Worm (Caenorhabditis elegans) whole organism, late embryonic: ENCODE data around the gene ptpn-22.

Experiments
- K02D7.2 ChIP-seq: sonication (generic microtip); optimal IDR thresholded peaks from 2 replicates; lab custom pipeline; 2017; ENCODE audit warnings: mild to moderate bottlenecking, missing genetic modification characterization, missing compliant biosample characterization
- K09A11.1 ChIP-seq: sonication (generic microtip); optimal IDR thresholded peaks from 2 replicates; lab custom pipeline; 2017; ENCODE audit warnings: antibody characterized with exemption, mild to moderate bottlenecking, missing genetic modification characterization, missing compliant biosample characterization; ENCODE audit not compliant: insufficient read depth
- T23F11.4 ChIP-seq: fragments of 200-800 bp; sonication (Bioruptor generic); optimal IDR thresholded peaks from 2 replicates; lab custom pipeline; 2018; ENCODE audit warnings: mild to moderate bottlenecking, missing genetic modification characterization, missing compliant biosample characterization
- Y22D7AL.16 ChIP-seq: sonication (generic microtip); optimal IDR thresholded peaks from 2 replicates; lab custom pipeline; 2016; ENCODE audit warnings: missing genetic modification characterization, missing compliant biosample characterization
- ahr-1 ChIP-seq: sonication (generic microtip); optimal IDR thresholded peaks from 2 replicates; lab custom pipeline; 2016; ENCODE audit warnings: missing genetic modification characterization, missing compliant biosample characterization
- ceh-18 ChIP-seq: sonication (generic microtip); optimal IDR thresholded peaks from 2 replicates; lab custom pipeline; 2016; ENCODE audit warnings: missing genetic modification characterization, missing compliant biosample characterization
- ceh-2 ChIP-seq: sonication (generic microtip); optimal IDR thresholded peaks from 2 replicates; lab custom pipeline; 2016; ENCODE audit warnings: missing genotype, missing genetic modification characterization, missing compliant biosample characterization
- ceh-22 ChIP-seq: sonication (generic microtip); optimal IDR thresholded peaks from 2 replicates; lab custom pipeline; 2017; ENCODE audit warnings: missing biosample characterization, missing genetic modification characterization
- ceh-30 ChIP-seq: fragments of 150-350 bp; optimal IDR thresholded peaks from 2 replicates; lab custom pipeline; 2014; ENCODE audit warnings: missing biosample characterization, missing genetic modification characterization
- ceh-31 ChIP-seq: sonication (generic microtip); optimal IDR thresholded peaks from 2 replicates; lab custom pipeline; 2016; ENCODE audit warnings: missing genetic modification characterization, missing compliant biosample characterization
- ceh-45 ChIP-seq: fragments of 200-800 bp; sonication (Bioruptor generic); IDR thresholded peaks from 2 replicates; pipeline ENCODE4 v1.3.6; 2022; ENCODE audit warnings: missing genetic modification reagents, missing genetic modification characterization, missing compliant biosample characterization
- ceh-48 ChIP-seq: sonication (generic microtip); optimal IDR thresholded peaks from 2 replicates; lab custom pipeline; 2016; ENCODE audit warnings: missing genetic modification characterization, inconsistent platforms, missing compliant biosample characterization
- ceh-9 ChIP-seq: sonication (generic microtip); optimal IDR thresholded peaks from 2 replicates; lab custom pipeline; 2016; ENCODE audit warnings: mild to moderate bottlenecking, missing genetic modification characterization, inconsistent platforms, missing compliant biosample characterization
- che-1 ChIP-seq: sonication (generic microtip); optimal IDR thresholded peaks from 2 replicates; lab custom pipeline; 2016; ENCODE audit warnings: mild to moderate bottlenecking, missing genetic modification characterization, missing compliant biosample characterization
- dve-1 ChIP-seq: sonication (generic microtip); optimal IDR thresholded peaks from 2 replicates; lab custom pipeline; 2017; ENCODE audit warnings: antibody characterized with exemption, mild to moderate bottlenecking, missing genetic modification characterization, missing compliant biosample characterization
- elt-2 ChIP-seq: sonication (generic microtip); optimal IDR thresholded peaks from 2 replicates; lab custom pipeline; 2016; ENCODE audit warnings: missing genetic modification reagents, missing genetic modification characterization, missing compliant biosample characterization
- ets-4 ChIP-seq: sonication (generic microtip); optimal IDR thresholded peaks from 2 replicates; lab custom pipeline; 2016; ENCODE audit warnings: missing genetic modification characterization, missing compliant biosample characterization
- eyg-1 ChIP-seq: sonication (generic microtip); optimal IDR thresholded peaks from 2 replicates; lab custom pipeline; 2016; ENCODE audit warnings: missing genotype, missing genetic modification characterization, missing compliant biosample characterization
- fkh-10 ChIP-seq: fragments of 150-350 bp; optimal IDR thresholded peaks from 2 replicates; lab custom pipeline; 2014; ENCODE audit warnings: missing biosample characterization, missing genetic modification reagents, missing genetic modification characterization
- fkh-6 ChIP-seq: sonication (generic microtip); optimal IDR thresholded peaks from 2 replicates; lab custom pipeline; 2016; ENCODE audit warnings: missing genetic modification characterization, missing compliant biosample characterization
- gmeb-2 ChIP-seq: sonication (generic microtip); optimal IDR thresholded peaks from 2 replicates; lab custom pipeline; 2016; ENCODE audit warnings: missing genetic modification characterization, inconsistent platforms, missing compliant biosample characterization
- hlh-13 ChIP-seq: fragments of 200-800 bp; sonication (Bioruptor generic); optimal IDR thresholded peaks from 2 replicates; lab custom pipeline; 2018; ENCODE audit warnings: mild to moderate bottlenecking, missing genetic modification characterization, missing compliant biosample characterization
- hlh-30 ChIP-seq: sonication (generic microtip); optimal IDR thresholded peaks from 2 replicates; lab custom pipeline; 2017; ENCODE audit warnings: antibody characterized with exemption, missing genetic modification characterization, missing compliant biosample characterization; ENCODE audit not compliant: insufficient read depth
- hlh-6 ChIP-seq: sonication (generic microtip); optimal IDR thresholded peaks from 2 replicates; lab custom pipeline; 2016; ENCODE audit warnings: missing genotype, missing genetic modification characterization, missing compliant biosample characterization
- hlh-8 ChIP-seq: sonication (generic microtip); optimal IDR thresholded peaks from 2 replicates; lab custom pipeline; 2016; ENCODE audit warnings: missing genotype, missing genetic modification characterization, missing compliant biosample characterization
- madf-2 ChIP-seq: sonication (generic microtip); optimal IDR thresholded peaks from 2 replicates; lab custom pipeline; 2017; ENCODE audit warnings: missing genetic modification characterization, missing compliant biosample characterization
- mec-3 ChIP-seq: sonication (generic microtip); optimal IDR thresholded peaks from 2 replicates; lab custom pipeline; 2016; ENCODE audit warnings: borderline replicate concordance, missing genetic modification characterization, missing compliant biosample characterization
- nfya-1 ChIP-seq: sonication (generic microtip); optimal IDR thresholded peaks from 2 replicates; lab custom pipeline; 2017; ENCODE audit warnings: missing genetic modification characterization, mild to moderate bottlenecking, missing compliant biosample characterization, antibody characterized with exemption, moderate library complexity
- nhr-11 ChIP-seq: fragments of 150-350 bp; optimal IDR thresholded peaks from 2 replicates; lab custom pipeline; 2014; ENCODE audit warnings: missing biosample characterization, missing genetic modification characterization
- nhr-232 ChIP-seq: sonication (generic microtip); optimal IDR thresholded peaks from 2 replicates; lab custom pipeline; 2016; ENCODE audit warnings: missing genetic modification characterization, missing compliant biosample characterization
- odd-2 ChIP-seq: sonication (generic microtip); optimal IDR thresholded peaks from 2 replicates; lab custom pipeline; 2017; ENCODE audit warnings: antibody characterized with exemption, mild to moderate bottlenecking, missing genetic modification characterization, missing compliant biosample characterization
- pag-3 ChIP-seq: sonication (generic microtip); optimal IDR thresholded peaks from 2 replicates; lab custom pipeline; 2016; ENCODE audit warnings: missing compliant biosample characterization, missing genetic modification characterization, borderline replicate concordance
- pat-9 ChIP-seq: fragments of 200-800 bp; sonication (Bioruptor generic); optimal IDR thresholded peaks from 2 replicates; lab custom pipeline; 2018; ENCODE audit warnings: mild to moderate bottlenecking, missing genetic modification characterization, moderate library complexity, missing compliant biosample characterization
- pax-1 ChIP-seq: fragments of 150-350 bp; optimal IDR thresholded peaks from 2 replicates; lab custom pipeline; 2014; ENCODE audit warnings: missing biosample characterization, missing genetic modification characterization
- pha-2 ChIP-seq: sonication (generic microtip); optimal IDR thresholded peaks from 2 replicates; lab custom pipeline; 2017; ENCODE audit warnings: mild to moderate bottlenecking, missing genetic modification characterization, missing compliant biosample characterization
- pha-4 ChIP-seq: fragments of 150-350 bp; optimal IDR thresholded peaks from 2 replicates; lab custom pipeline; 2018; ENCODE audit warnings: missing biosample characterization, missing genetic modification reagents, missing genetic modification characterization
- pqm-1 ChIP-seq: sonication (generic microtip); optimal IDR thresholded peaks from 2 replicates; lab custom pipeline; 2016; ENCODE audit warnings: missing genetic modification characterization, missing compliant biosample characterization
- pros-1 ChIP-seq: fragments of 150-350 bp; optimal IDR thresholded peaks from 2 replicates; lab custom pipeline; 2014; ENCODE audit warnings: missing biosample characterization, missing genetic modification reagents, missing genetic modification characterization
- ref-2 ChIP-seq: sonication (generic microtip); optimal IDR thresholded peaks from 2 replicates; lab custom pipeline; 2016; ENCODE audit warnings: missing genetic modification characterization, missing compliant biosample characterization
- sox-2 ChIP-seq: fragments of 200-800 bp; sonication (Bioruptor generic); IDR thresholded peaks from 2 replicates; pipeline ENCODE4 v1.3.6; 2022; ENCODE audit warnings: missing genetic modification reagents, missing genetic modification characterization, missing compliant biosample characterization
- sox-4 ChIP-seq: sonication (generic microtip); optimal IDR thresholded peaks from 2 replicates; lab custom pipeline; 2017; ENCODE audit warnings: mild to moderate bottlenecking, missing genetic modification characterization, inconsistent platforms, missing compliant biosample characterization
- tbx-2 ChIP-seq: sonication (generic microtip); optimal IDR thresholded peaks from 2 replicates; lab custom pipeline; 2016; ENCODE audit warnings: missing genetic modification characterization, missing compliant biosample characterization
- tbx-7 ChIP-seq: sonication (generic microtip); optimal IDR thresholded peaks from 2 replicates; lab custom pipeline; 2016; ENCODE audit warnings: missing genotype, missing genetic modification characterization, missing compliant biosample characterization
- ttx-3 ChIP-seq: sonication (generic microtip); optimal IDR thresholded peaks from 2 replicates; lab custom pipeline; 2016; ENCODE audit warnings: missing genetic modification reagents, missing genetic modification characterization, missing compliant biosample characterization
- unc-3 ChIP-seq, 2 experiments: fragments of 200-800 bp in 1 of 2; sonication (Bioruptor generic) in 1 of 2; sonication (generic microtip) in 1 of 2; conservative IDR thresholded peaks in 1 of 2; optimal IDR thresholded peaks in 1 of 2; 2 replicates each; pipeline versions ENCODE4 v1.3.6 to Lab custom; 2016 to 2022; ENCODE audit warnings: missing compliant biosample characterization in 2 of 2, missing genetic modification characterization in 2 of 2, missing genetic modification reagents in 1 of 2
- unc-42 ChIP-seq: sonication (generic microtip); optimal IDR thresholded peaks from 2 replicates; lab custom pipeline; 2016; ENCODE audit warnings: missing genotype, missing genetic modification characterization, missing compliant biosample characterization
- unc-86 ChIP-seq: sonication (generic microtip); optimal IDR thresholded peaks from 2 replicates; lab custom pipeline; 2016; ENCODE audit warnings: missing genetic modification characterization, missing compliant biosample characterization
- zip-5 ChIP-seq: sonication (generic microtip); optimal IDR thresholded peaks from 2 replicates; lab custom pipeline; 2016; ENCODE audit warnings: missing genetic modification characterization, missing compliant biosample characterization
- ztf-16 ChIP-seq: sonication (generic microtip); optimal IDR thresholded peaks from 2 replicates; lab custom pipeline; 2017; ENCODE audit warnings: missing genetic modification characterization, missing compliant biosample characterization

ptpn-22 gene

ce11 chrIV:1751243-1751642 is 11.2 kb upstream of the ptpn-22 start:
- no peak for TF ChIP-seq ceh-2 (tag; lab: Kevin White, UChicago)
- TF ChIP-seq ceh-31 (tag; lab: Kevin White, UChicago): no peak
- peak; percentile 61 for TF ChIP-seq ceh-48 (tag; lab: Kevin White, UChicago)

ce11 chrIV:1745453-1746051 is 5.5 kb upstream of the ptpn-22 start, which contains the start of the genes Y41D4A.6 and Y41D4A.4:
Gene Y41D4A.6, minus strand, starts transcription at chrIV:1745503.
Gene Y41D4A.4, plus strand, starts transcription at chrIV:1746001.
- TF ChIP-seq ets-4 (tag; lab: Kevin White, UChicago) (peak; percentile 98), hlh-8 (tag; lab: Kevin White, UChicago) (peak; percentile 98), ahr-1 (peak; percentile 98), ceh-22 (no peak), K02D7.2 (tag; lab: Kevin White, UChicago) (peak; percentile 65), hlh-13 (GFP tag; lab: Kevin White, UChicago) (peak; percentile 1), ztf-16 (tag; lab: Kevin White, UChicago) (peak; percentile 92), pag-3 (tag; lab: Kevin White, UChicago) (peak; percentile 92), fkh-6 (tag; lab: Kevin White, UChicago) (peak; percentile 93), sox-2 (no peak), ref-2 (tag; lab: Kevin White, UChicago) (peak; percentile 99), ceh-30 (tag; lab: Kevin White, UChicago) (no peak), hlh-6 (tag; lab: Kevin White, UChicago) (peak; percentile 85), K09A11.1 (tag; lab: Kevin White, UChicago) (no peak), eyg-1 (peak; percentile 82), ceh-9 (tag; lab: Kevin White, UChicago) (no peak), ceh-31 (tag; lab: Kevin White, UChicago) (peak; percentile 100), mec-3 (tag; lab: Kevin White, UChicago) (peak; percentile 98), T23F11.4 (GFP tag; lab: Kevin White, UChicago) (peak; percentile 21), unc-42 (tag; lab: Kevin White, UChicago) (peak; percentile 99), tbx-7 (tag; lab: Kevin White, UChicago) (peak; percentile 98), elt-2 (tag; lab: Kevin White, UChicago) (peak; percentile 92), odd-2 (no peak), pqm-1 (tag; lab: Kevin White, UChicago) (peak; percentile 99), unc-86 (peak; percentile 85), fkh-10 (GFP tag; lab: Kevin White, UChicago) (no peak), ceh-18 (peak; percentile 90), madf-2 (tag; lab: Kevin White, UChicago) (peak; percentile 42), nfya-1 (tag; lab: Kevin White, UChicago) (peak; percentile 68), pha-4 (tag; lab: Kevin White, UChicago) (no peak), pax-1 (tag; lab: Kevin White, UChicago) (no peak), ceh-45 (GFP tag; lab: Robert Waterston, UW) (no peak), nhr-11 (tag; lab: Kevin White, UChicago) (no peak), unc-3 (GFP tag; conservative IDR thresholded peaks at IDR 0.05; lab: Robert Waterston, UW) (no peak; the same call in 1 of the 2 replicates), unc-3 (tag; optimal IDR thresholded peaks at IDR 0.05; lab: Kevin White, UChicago) (peak; percentile 95), pat-9 (tag; lab: Kevin White, UChicago) (no peak), che-1 (tag; lab: Kevin White, UChicago) (peak; percentile 65), tbx-2 (tag; lab: Kevin White, UChicago) (peak; percentile 99), hlh-30 (tag; lab: Kevin White, UChicago) (no peak), dve-1 (tag; lab: Kevin White, UChicago) (peak; percentile 43), pros-1 (tag; lab: Kevin White, UChicago) (no peak), zip-5 (tag; lab: Kevin White, UChicago) (peak; percentile 99), gmeb-2 (tag; lab: Kevin White, UChicago) (peak; percentile 31), Y22D7AL.16 (tag; lab: Kevin White, UChicago) (peak; percentile 23), ttx-3 (tag; lab: Kevin White, UChicago) (peak; percentile 78), ceh-48 (tag; lab: Kevin White, UChicago) (peak; percentile 64), sox-4 (peak; percentile 19), pha-2 (tag; lab: Kevin White, UChicago) (peak; percentile 80), nhr-232 (tag; lab: Kevin White, UChicago) (peak; percentile 38)
